Worm (Caenorhabditis elegans) whole organism, L3 larva: Measurements from ENCODE around the gene sart-3.

Experiments
- R02D3.7 ChIP-seq: fragments of 150-350 bp; optimal IDR thresholded peaks from 2 replicates; lab custom pipeline; 2014; ENCODE audit warnings: missing biosample characterization, missing genetic modification characterization
- aly-2 ChIP-seq: fragments of 150-350 bp; optimal IDR thresholded peaks from 2 replicates; lab custom pipeline; 2014; ENCODE audit warnings: missing biosample characterization, missing genetic modification characterization
- ama-1 ChIP-seq: fragments of 150-350 bp; optimal IDR thresholded peaks from 2 replicates; lab custom pipeline; 2018
- ceh-28 ChIP-seq: fragments of 150-350 bp; optimal IDR thresholded peaks from 2 replicates; lab custom pipeline; 2014; ENCODE audit warnings: missing biosample characterization, missing genetic modification reagents, missing genetic modification characterization
- ceh-9 ChIP-seq: sonication (generic microtip); optimal IDR thresholded peaks from 2 replicates; lab custom pipeline; 2018; ENCODE audit warnings: missing biosample characterization, missing genetic modification characterization
- daf-12 ChIP-seq: fragments of 150-350 bp; optimal IDR thresholded peaks from 2 replicates; lab custom pipeline; 2014; ENCODE audit warnings: missing biosample characterization, missing genetic modification reagents, missing genetic modification characterization
- elt-1 ChIP-seq: fragments of 150-350 bp; optimal IDR thresholded peaks from 2 replicates; lab custom pipeline; 2014; ENCODE audit warnings: missing biosample characterization, missing genetic modification characterization
- elt-2 ChIP-seq: sonication (generic microtip); optimal IDR thresholded peaks from 2 replicates; lab custom pipeline; 2016; ENCODE audit warnings: missing genetic modification reagents, mild to moderate bottlenecking, missing genetic modification characterization, missing compliant biosample characterization
- fkh-10 ChIP-seq: sonication (generic microtip); optimal IDR thresholded peaks from 2 replicates; lab custom pipeline; 2017; ENCODE audit warnings: missing biosample characterization, missing genetic modification reagents, missing genetic modification characterization
- fos-1 ChIP-seq: fragments of 150-350 bp; optimal IDR thresholded peaks from 2 replicates; lab custom pipeline; 2014; ENCODE audit warnings: missing biosample characterization, missing genetic modification characterization
- hmg-11 ChIP-seq: sonication (generic microtip); optimal IDR thresholded peaks from 2 replicates; lab custom pipeline; 2016; ENCODE audit warnings: missing genetic modification characterization, missing compliant biosample characterization
- jun-1 ChIP-seq: fragments of 150-350 bp; optimal IDR thresholded peaks from 2 replicates; lab custom pipeline; 2014; ENCODE audit warnings: missing biosample characterization, missing genetic modification reagents, missing genetic modification characterization
- lin-15B ChIP-seq: fragments of 150-350 bp; optimal IDR thresholded peaks from 2 replicates; lab custom pipeline; 2014; ENCODE audit warnings: missing biosample characterization, missing genetic modification characterization
- lsy-12 ChIP-seq: sonication (generic microtip); optimal IDR thresholded peaks from 2 replicates; lab custom pipeline; 2016; ENCODE audit warnings: mild to moderate bottlenecking, missing genetic modification characterization, missing compliant biosample characterization
- mdl-1 ChIP-seq: fragments of 150-350 bp; optimal IDR thresholded peaks from 2 replicates; lab custom pipeline; 2014; ENCODE audit warnings: missing biosample characterization, missing genetic modification characterization
- mml-1 ChIP-seq: fragments of 150-350 bp; sonication (generic microtip); optimal IDR thresholded peaks from 3 replicates; lab custom pipeline; 2014; ENCODE audit warnings: missing biosample characterization, missing genetic modification characterization
- nfya-1 ChIP-seq: sonication (generic microtip); optimal IDR thresholded peaks from 2 replicates; lab custom pipeline; 2017; ENCODE audit warnings: missing genetic modification characterization, mild to moderate bottlenecking, missing compliant biosample characterization, antibody characterized with exemption, moderate library complexity; ENCODE audit not compliant: insufficient read depth
- nhr-12 ChIP-seq: fragments of 150-350 bp; optimal IDR thresholded peaks from 2 replicates; lab custom pipeline; 2014; ENCODE audit warnings: missing biosample characterization, missing genetic modification characterization
- nhr-23 ChIP-seq: fragments of 150-350 bp; optimal IDR thresholded peaks from 2 replicates; lab custom pipeline; 2014; ENCODE audit warnings: missing biosample characterization, missing genetic modification reagents, missing genetic modification characterization
- nhr-237 ChIP-seq: fragments of 150-350 bp; optimal IDR thresholded peaks from 2 replicates; lab custom pipeline; 2014; ENCODE audit warnings: missing biosample characterization, missing genetic modification characterization
- nhr-25 ChIP-seq: sonication (generic microtip); optimal IDR thresholded peaks from 2 replicates; lab custom pipeline; 2017; ENCODE audit warnings: missing biosample characterization, missing genetic modification characterization
- nhr-28 ChIP-seq: fragments of 150-350 bp; optimal IDR thresholded peaks from 2 replicates; lab custom pipeline; 2014; ENCODE audit warnings: missing biosample characterization, missing genetic modification characterization
- nhr-76 ChIP-seq: fragments of 150-350 bp; sonication (generic microtip); optimal IDR thresholded peaks from 5 replicates; lab custom pipeline; 2014; ENCODE audit warnings: missing biosample characterization, missing genetic modification characterization
- pha-4 ChIP-seq: fragments of 150-350 bp; optimal IDR thresholded peaks from 2 replicates; lab custom pipeline; 2014; ENCODE audit warnings: missing biosample characterization, missing genetic modification reagents, missing genetic modification characterization
- pqm-1 ChIP-seq: fragments of 150-350 bp; optimal IDR thresholded peaks from 2 replicates; lab custom pipeline; 2017; ENCODE audit warnings: missing biosample characterization, missing genetic modification characterization, inconsistent platforms
- sea-2 ChIP-seq: fragments of 150-350 bp; sonication (generic microtip); optimal IDR thresholded peaks from 4 replicates; lab custom pipeline; 2014; ENCODE audit warnings: missing biosample characterization, missing genetic modification reagents, missing genetic modification characterization
- skn-1 ChIP-seq: fragments of 150-350 bp; optimal IDR thresholded peaks from 2 replicates; lab custom pipeline; 2014; ENCODE audit warnings: missing biosample characterization, missing genetic modification characterization
- tbx-2 ChIP-seq: sonication (generic microtip); optimal IDR thresholded peaks from 2 replicates; lab custom pipeline; 2016; ENCODE audit warnings: mild to moderate bottlenecking, missing genetic modification characterization, missing compliant biosample characterization
- unc-62 ChIP-seq: fragments of 150-350 bp; sonication (generic microtip); optimal IDR thresholded peaks from 4 replicates; lab custom pipeline; 2014; ENCODE audit warnings: missing biosample characterization, missing genetic modification reagents, missing genetic modification characterization
- ztf-11 ChIP-seq: fragments of 150-350 bp; optimal IDR thresholded peaks from 2 replicates; lab custom pipeline; 2014; ENCODE audit warnings: missing biosample characterization, missing genetic modification characterization
- ztf-4 ChIP-seq: fragments of 150-350 bp; optimal IDR thresholded peaks from 2 replicates; lab custom pipeline; 2014; ENCODE audit warnings: missing biosample characterization, missing genetic modification characterization

sart-3 gene

ce11 chrIV:11371645-11372044, 38.9 kb upstream of the sart-3 start, which contains the start of gene sec-31:
sec-31 (minus strand) TSS chrIV:11371792.
- TF ChIP-seq mdl-1 (tag; lab: Kevin White, UChicago) (no peak), skn-1 (tag; lab: Kevin White, UChicago) (no peak), ztf-11 (tag; lab: Kevin White, UChicago) (no peak), fos-1 (tag; lab: Kevin White, UChicago) (no peak), nhr-76 (tag; lab: Kevin White, UChicago) (no peak), elt-2 (tag; lab: Kevin White, UChicago) (no peak), nhr-237 (tag; lab: Kevin White, UChicago) (no peak), lin-15B (peak; percentile 46), jun-1 (tag; lab: Kevin White, UChicago) (no peak), nhr-23 (peak; percentile 6), mml-1 (tag; lab: Kevin White, UChicago) (no peak), nhr-25 (tag; lab: Kevin White, UChicago) (peak; percentile 37)

ce11 chrIV:11363806-11364562, 31.2 kb upstream of the sart-3 start:
- no peak for TF ChIP-seq lin-15B
- peak; percentile 12 for TF ChIP-seq nhr-25 (tag; lab: Kevin White, UChicago)
- TF ChIP-seq R02D3.7 (tag; lab: Kevin White, UChicago), result no peak
- TF ChIP-seq pha-4 (tag; lab: Kevin White, UChicago), result peak; percentile 60
- TF ChIP-seq hmg-11 (tag; lab: Kevin White, UChicago), result peak; percentile 16
- TF ChIP-seq ceh-28 (tag; lab: Kevin White, UChicago), result peak; percentile 17
- TF ChIP-seq nfya-1 (tag; lab: Kevin White, UChicago), result peak; percentile 32
- TF ChIP-seq nhr-76 (tag; lab: Kevin White, UChicago), result peak; percentile 84
- TF ChIP-seq pqm-1 (tag; lab: Kevin White, UChicago), result peak; percentile 1
- peak; percentile 12 for TF ChIP-seq elt-2 (tag; lab: Kevin White, UChicago)

- TF ChIP-seq jun-1 (tag; lab: Kevin White, UChicago) (no peak), nhr-237 (tag; lab: Kevin White, UChicago) (no peak), unc-62 (GFP tag; lab: Kevin White, UChicago) (no peak), aly-2 (tag; lab: Kevin White, UChicago) (no peak), ztf-4 (tag; lab: Kevin White, UChicago) (no peak), nhr-76 (tag; lab: Kevin White, UChicago) (no peak), elt-2 (tag; lab: Kevin White, UChicago) (no peak), nhr-28 (tag; lab: Kevin White, UChicago) (no peak)
These were observed 28.6 kb upstream of the sart-3 start, which contains the start of gene T01G1.4 for ce11 chrIV:11361409-11361808. T01G1.4 (minus strand) TSS chrIV:11361509.

ce11 chrIV:11359769-11360168, 27.0 kb upstream of the sart-3 start, which contains the start of gene klp-12:
klp-12 (minus strand) TSS chrIV:11359869.
- TF ChIP-seq sea-2 (no peak), lsy-12 (tag; lab: Kevin White, UChicago) (no peak), ztf-11 (tag; lab: Kevin White, UChicago) (no peak), ama-1 (lab: Kevin White, UChicago) (no peak), nhr-28 (tag; lab: Kevin White, UChicago) (no peak), daf-12 (tag; lab: Kevin White, UChicago) (no peak), pqm-1 (tag; lab: Kevin White, UChicago) (no peak), nhr-23 (no peak), mdl-1 (tag; lab: Kevin White, UChicago) (no peak), nfya-1 (tag; lab: Kevin White, UChicago) (no peak), fkh-10 (GFP tag; lab: Kevin White, UChicago) (no peak), elt-2 (tag; lab: Kevin White, UChicago) (no peak), mml-1 (tag; lab: Kevin White, UChicago) (no peak), nhr-25 (tag; lab: Kevin White, UChicago) (no peak), nhr-12 (tag; lab: Kevin White, UChicago) (no peak), ztf-4 (tag; lab: Kevin White, UChicago) (no peak), ceh-9 (tag; lab: Kevin White, UChicago) (no peak), tbx-2 (tag; lab: Kevin White, UChicago) (no peak), nhr-237 (tag; lab: Kevin White, UChicago) (no peak), elt-1 (tag; lab: Kevin White, UChicago) (no peak)
